Worm (Caenorhabditis elegans) whole organism, L4 larva: ENCODE measurements around the gene C33D9.13.

Experiments
- F37D6.2 ChIP-seq: sonication (generic microtip); optimal IDR thresholded peaks from 2 replicates; lab custom pipeline; 2016; ENCODE audit warnings: mild to moderate bottlenecking, missing genetic modification characterization, missing compliant biosample characterization
- F49E8.2 ChIP-seq: sonication (generic microtip); optimal IDR thresholded peaks from 2 replicates; lab custom pipeline; 2016; ENCODE audit warnings: missing compliant biosample characterization, mild to moderate bottlenecking, missing genetic modification characterization, borderline replicate concordance
- T26A8.4 ChIP-seq: fragments of 200-800 bp; sonication (Bioruptor generic); IDR thresholded peaks from 2 replicates; pipeline ENCODE4 v1.3.6; 2022; ENCODE audit warnings: missing genetic modification characterization, missing compliant biosample characterization
- Y105C5A.15 ChIP-seq: fragments of 200-800 bp; sonication (Bioruptor generic); IDR thresholded peaks from 2 replicates; pipeline ENCODE4 v1.3.6; 2022; ENCODE audit warnings: missing genetic modification characterization, missing compliant biosample characterization
- Y48G9A.11 ChIP-seq: fragments of 200-800 bp; sonication (Bioruptor generic); IDR thresholded peaks from 2 replicates; pipeline ENCODE4 v1.3.6; 2022; ENCODE audit warnings: missing genetic modification reagents, missing genetic modification characterization, missing compliant biosample characterization
- Y75B8A.6 ChIP-seq: fragments of 200-800 bp; sonication (Bioruptor generic); IDR thresholded peaks from 2 replicates; pipeline ENCODE4 v1.3.6; 2022; ENCODE audit warnings: missing genetic modification reagents, missing genetic modification characterization, missing compliant biosample characterization
- aha-1 ChIP-seq: fragments of 150-350 bp; peaks from one replicate; lab custom pipeline; 2014; ENCODE audit warnings: missing biosample characterization, missing genetic modification characterization
- attf-4 ChIP-seq: sonication (generic microtip); optimal IDR thresholded peaks from 3 replicates; lab custom pipeline; 2017; ENCODE audit warnings: missing biosample characterization, missing genetic modification characterization
- ceh-20 ChIP-seq: fragments of 200-800 bp; sonication (Bioruptor generic); IDR thresholded peaks from 2 replicates; pipeline ENCODE4 v1.3.6; 2022; ENCODE audit warnings: missing genetic modification reagents, missing genetic modification characterization, missing compliant biosample characterization
- daf-12 ChIP-seq: fragments of 150-350 bp; optimal IDR thresholded peaks from 2 replicates; lab custom pipeline; 2014; ENCODE audit warnings: missing biosample characterization, missing genetic modification reagents, missing genetic modification characterization
- daf-16 ChIP-seq, 3 experiments: sonication (generic microtip); optimal IDR thresholded peaks; 2 replicates each; lab custom pipeline; 2016 to 2017; ENCODE audit warnings: missing genetic modification characterization in 3 of 3, missing genetic modification reagents in 3 of 3, mild to moderate bottlenecking in 2 of 3, missing compliant biosample characterization in 2 of 3, missing biosample characterization in 1 of 3, moderate library complexity in 1 of 3
- dmd-8 ChIP-seq: fragments of 200-800 bp; sonication (Bioruptor generic); IDR thresholded peaks from 2 replicates; pipeline ENCODE4 v1.3.6; 2022; ENCODE audit warnings: missing genetic modification characterization, missing compliant biosample characterization
- dmd-9 ChIP-seq: fragments of 200-800 bp; sonication (Bioruptor generic); IDR thresholded peaks from 2 replicates; pipeline ENCODE4 v1.3.6; 2022; ENCODE audit warnings: missing genetic modification reagents, missing genetic modification characterization, missing compliant biosample characterization
- dpl-1 ChIP-seq: fragments of 150-350 bp; optimal IDR thresholded peaks from 2 replicates; lab custom pipeline; 2014; ENCODE audit warnings: missing biosample characterization, missing genetic modification reagents, missing genetic modification characterization
- dve-1 ChIP-seq: sonication (generic microtip); optimal IDR thresholded peaks from 2 replicates; lab custom pipeline; 2017; ENCODE audit warnings: antibody characterized with exemption, mild to moderate bottlenecking, missing genetic modification characterization, missing compliant biosample characterization; ENCODE audit not compliant: insufficient read depth
- fkh-10 ChIP-seq: fragments of 150-350 bp; optimal IDR thresholded peaks from 2 replicates; lab custom pipeline; 2014; ENCODE audit warnings: missing biosample characterization, missing genetic modification reagents, missing genetic modification characterization
- fos-1 ChIP-seq: fragments of 150-350 bp; optimal IDR thresholded peaks from 2 replicates; lab custom pipeline; 2014; ENCODE audit warnings: missing biosample characterization, missing genetic modification characterization
- gei-8 ChIP-seq: fragments of 200-800 bp; sonication (Bioruptor generic); optimal IDR thresholded peaks from 2 replicates; lab custom pipeline; 2018; ENCODE audit warnings: mild to moderate bottlenecking, missing genetic modification characterization, missing compliant biosample characterization
- hlh-11 ChIP-seq: fragments of 200-800 bp; sonication (Bioruptor generic); optimal IDR thresholded peaks from 2 replicates; lab custom pipeline; 2018; ENCODE audit warnings: mild to moderate bottlenecking, missing genetic modification characterization, missing compliant biosample characterization
- hlh-30 ChIP-seq: sonication (generic microtip); optimal IDR thresholded peaks from 2 replicates; lab custom pipeline; 2017; ENCODE audit warnings: antibody characterized with exemption, mild to moderate bottlenecking, missing genetic modification characterization, missing compliant biosample characterization; ENCODE audit not compliant: insufficient read depth
- hmg-1.1 ChIP-seq: fragments of 200-800 bp; sonication (Bioruptor generic); IDR thresholded peaks from 2 replicates; pipeline ENCODE4 v1.3.6; 2022; ENCODE audit warnings: missing genetic modification reagents, missing genetic modification characterization, missing compliant biosample characterization
- jun-1 ChIP-seq: fragments of 150-350 bp; optimal IDR thresholded peaks from 2 replicates; lab custom pipeline; 2014; ENCODE audit warnings: missing biosample characterization, missing genetic modification reagents, missing genetic modification characterization
- lin-29 ChIP-seq: fragments of 200-800 bp; sonication (Bioruptor generic); IDR thresholded peaks from 2 replicates; pipeline ENCODE4 v1.3.6; 2022; ENCODE audit warnings: missing genetic modification reagents, missing genetic modification characterization, missing compliant biosample characterization
- lin-38 ChIP-seq: fragments of 200-800 bp; sonication (Bioruptor generic); IDR thresholded peaks from 2 replicates; pipeline ENCODE4 v1.3.6; 2022; ENCODE audit warnings: missing genetic modification reagents, missing genetic modification characterization, missing compliant biosample characterization
- lin-39 ChIP-seq: fragments of 150-350 bp; optimal IDR thresholded peaks from 2 replicates; lab custom pipeline; 2014; ENCODE audit warnings: missing biosample characterization, missing genetic modification reagents, missing genetic modification characterization
- lir-3 ChIP-seq: sonication (generic microtip); optimal IDR thresholded peaks from 2 replicates; lab custom pipeline; 2016; ENCODE audit warnings: mild to moderate bottlenecking, missing genetic modification characterization, missing compliant biosample characterization
- lsy-2 ChIP-seq, 2 experiments: fragments of 150-350 bp in 1 of 2; sonication (generic microtip) in 1 of 2; optimal IDR thresholded peaks; 2 replicates each; lab custom pipeline; 2014 to 2017; ENCODE audit warnings: missing biosample characterization in 2 of 2, missing genetic modification characterization in 2 of 2
- mdl-1 ChIP-seq, 2 experiments: fragments of 150-350 bp in 1 of 2; sonication (generic microtip) in 1 of 2; optimal IDR thresholded peaks; 2 replicates each; lab custom pipeline; 2014 to 2017; ENCODE audit warnings: missing biosample characterization in 2 of 2, missing genetic modification characterization in 2 of 2
- mxl-2 ChIP-seq: fragments of 200-800 bp; sonication (Bioruptor generic); conservative IDR thresholded peaks from 2 replicates; pipeline ENCODE4 v1.3.6; 2022; ENCODE audit warnings: missing genetic modification reagents, missing genetic modification characterization, missing compliant biosample characterization
- nhr-10 ChIP-seq: fragments of 150-350 bp; optimal IDR thresholded peaks from 2 replicates; lab custom pipeline; 2014; ENCODE audit warnings: missing biosample characterization, missing genetic modification characterization
- nhr-25 ChIP-seq: sonication (generic microtip); optimal IDR thresholded peaks from 2 replicates; lab custom pipeline; 2017; ENCODE audit warnings: missing genetic modification characterization, mild to moderate bottlenecking, missing compliant biosample characterization, antibody characterized with exemption, moderate library complexity, borderline replicate concordance; ENCODE audit not compliant: insufficient read depth
- nhr-28 ChIP-seq: fragments of 150-350 bp; optimal IDR thresholded peaks from 2 replicates; lab custom pipeline; 2014; ENCODE audit warnings: missing biosample characterization, missing genetic modification characterization
- nhr-41 ChIP-seq: fragments of 200-800 bp; sonication (Bioruptor generic); IDR thresholded peaks from 2 replicates; pipeline ENCODE4 v1.3.6; 2022; ENCODE audit warnings: missing genetic modification reagents, missing genetic modification characterization, missing compliant biosample characterization
- nhr-48 ChIP-seq: sonication (generic microtip); optimal IDR thresholded peaks from 2 replicates; lab custom pipeline; 2016; ENCODE audit warnings: mild to moderate bottlenecking, missing genetic modification characterization, missing compliant biosample characterization
- nhr-6 ChIP-seq: fragments of 150-350 bp; optimal IDR thresholded peaks from 2 replicates; lab custom pipeline; 2014; ENCODE audit warnings: missing biosample characterization, missing genetic modification characterization
- nhr-76 ChIP-seq: fragments of 150-350 bp; optimal IDR thresholded peaks from 2 replicates; lab custom pipeline; 2014; ENCODE audit warnings: missing biosample characterization, missing genetic modification characterization
- nhr-77 ChIP-seq: fragments of 150-350 bp; optimal IDR thresholded peaks from 2 replicates; lab custom pipeline; 2014; ENCODE audit warnings: missing biosample characterization, missing genetic modification characterization
- pha-4 ChIP-seq, 2 experiments: fragments of 150-350 bp in 1 of 2; fragments of 200-800 bp in 1 of 2; sonication (Bioruptor generic) in 1 of 2; IDR thresholded peaks in 1 of 2; optimal IDR thresholded peaks in 1 of 2; 2 replicates each; pipeline versions ENCODE4 v1.3.6 to Lab custom; 2014 to 2022; ENCODE audit warnings: missing genetic modification characterization in 2 of 2, missing genetic modification reagents in 2 of 2, missing biosample characterization in 1 of 2, missing compliant biosample characterization in 1 of 2
- pqm-1 ChIP-seq: sonication (generic microtip); optimal IDR thresholded peaks from 2 replicates; lab custom pipeline; 2017; ENCODE audit warnings: missing biosample characterization, missing genetic modification characterization
- rbr-2 ChIP-seq: sonication (generic microtip); optimal IDR thresholded peaks from 2 replicates; lab custom pipeline; 2016; ENCODE audit warnings: missing genotype, missing genetic modification characterization, missing compliant biosample characterization
- sdz-12 ChIP-seq: fragments of 200-800 bp; sonication (Bioruptor generic); optimal IDR thresholded peaks from 2 replicates; lab custom pipeline; 2018; ENCODE audit warnings: mild to moderate bottlenecking, missing genetic modification characterization, missing compliant biosample characterization
- set-16 ChIP-seq: fragments of 200-800 bp; sonication (Bioruptor generic); IDR thresholded peaks from 2 replicates; pipeline ENCODE4 v1.3.6; 2022; ENCODE audit warnings: missing genetic modification reagents, missing genetic modification characterization, missing compliant biosample characterization
- skn-1 ChIP-seq: fragments of 150-350 bp; optimal IDR thresholded peaks from 2 replicates; lab custom pipeline; 2014; ENCODE audit warnings: missing biosample characterization, missing genetic modification characterization
- snpc-1.2 ChIP-seq: fragments of 200-800 bp; sonication (Bioruptor generic); IDR thresholded peaks from 2 replicates; pipeline ENCODE4 v1.3.6; 2022; ENCODE audit warnings: missing genetic modification reagents, missing genetic modification characterization, missing compliant biosample characterization
- tag-97 ChIP-seq: fragments of 200-800 bp; sonication (Bioruptor generic); IDR thresholded peaks from 2 replicates; pipeline ENCODE4 v1.3.6; 2022; ENCODE audit warnings: missing genetic modification characterization, missing compliant biosample characterization
- unc-39 ChIP-seq: sonication (generic microtip); optimal IDR thresholded peaks from 2 replicates; lab custom pipeline; 2017; ENCODE audit warnings: missing biosample characterization, missing genetic modification characterization
- unc-62 ChIP-seq, 3 experiments: fragments of 150-350 bp in 1 of 3; sonication (generic microtip); optimal IDR thresholded peaks in 2 of 3; peaks in 1 of 3; 1 replicate in 1 of 3; 2 replicates in 2 of 3; lab custom pipeline; 2014 to 2017; ENCODE audit warnings: missing biosample characterization in 3 of 3, missing genetic modification characterization in 3 of 3, missing genetic modification reagents in 3 of 3, missing genotype in 1 of 3
- zip-2 ChIP-seq: fragments of 150-350 bp; optimal IDR thresholded peaks from 2 replicates; lab custom pipeline; 2014; ENCODE audit warnings: missing biosample characterization, missing genetic modification characterization
- ztf-11 ChIP-seq: fragments of 150-350 bp; optimal IDR thresholded peaks from 2 replicates; lab custom pipeline; 2014; ENCODE audit warnings: missing biosample characterization, missing genetic modification characterization
- ztf-7 ChIP-seq: fragments of 150-350 bp; optimal IDR thresholded peaks from 2 replicates; lab custom pipeline; 2014; ENCODE audit warnings: missing biosample characterization, missing genetic modification characterization

The C33D9.13 gene

ce11 chrIV:8782172-8782571 lies 2.9 kb downstream of the C33D9.13 start:
- TF ChIP-seq rbr-2 (tag; lab: Kevin White, UChicago) = peak; percentile 70
- no peak for TF ChIP-seq Y75B8A.6 (GFP tag; lab: Robert Waterston, UW)
- TF ChIP-seq hlh-11 (tag; lab: Kevin White, UChicago) = peak; percentile 98
- no peak for TF ChIP-seq Y105C5A.15 (GFP tag; lab: Robert Waterston, UW)
- TF ChIP-seq attf-4 = no peak
- TF ChIP-seq lsy-2 (tag; optimal IDR thresholded peaks at IDR 0.05; lab: Kevin White, UChicago) = no peak
- no peak for TF ChIP-seq Y48G9A.11 (GFP tag; lab: Robert Waterston, UW)
- TF ChIP-seq unc-39 (tag; lab: Kevin White, UChicago) = no peak
- no peak for TF ChIP-seq T26A8.4 (GFP tag; lab: Robert Waterston, UW)
- TF ChIP-seq nhr-10 (tag; lab: Kevin White, UChicago) = no peak
- TF ChIP-seq daf-16 (GFP tag; optimal IDR thresholded peaks at IDR 0.05; lab: Kevin White, UChicago) = no peak
- TF ChIP-seq daf-16 (tag; optimal IDR thresholded peaks at IDR 0.05; lab: Kevin White, UChicago) = peak; percentile 75
- TF ChIP-seq nhr-6 (tag; lab: Kevin White, UChicago) = peak; percentile 70
- no peak for TF ChIP-seq dmd-8 (GFP tag; lab: Robert Waterston, UW)
- peak; percentile 85 for TF ChIP-seq dve-1 (tag; lab: Kevin White, UChicago)
- no peak for TF ChIP-seq gei-8
- no peak for TF ChIP-seq nhr-76 (tag; lab: Kevin White, UChicago)
- TF ChIP-seq zip-2 = no peak
- TF ChIP-seq daf-12 (tag; lab: Kevin White, UChicago) = no peak
- TF ChIP-seq tag-97 = no peak
- TF ChIP-seq lir-3 (tag; lab: Kevin White, UChicago) = no peak
- TF ChIP-seq F49E8.2 (tag; lab: Kevin White, UChicago) = no peak
- TF ChIP-seq fos-1 (tag; lab: Kevin White, UChicago) = no peak
- peak; percentile 37 for TF ChIP-seq dpl-1 (GFP tag; lab: Kevin White, UChicago)
- TF ChIP-seq lin-38 = no peak
- no peak for TF ChIP-seq lin-29 (GFP tag; lab: Robert Waterston, UW)
- TF ChIP-seq aha-1 (tag; lab: Kevin White, UChicago) = peak; percentile 94
- no peak; the same call in 1 of the 2 replicates for TF ChIP-seq hmg-1.1
- TF ChIP-seq ztf-11 (tag; lab: Kevin White, UChicago) = no peak
- TF ChIP-seq set-16 (GFP tag; lab: Robert Waterston, UW) = no peak; the same call in 1 of the 2 replicates
- TF ChIP-seq unc-62 (GFP tag; optimal IDR thresholded peaks at IDR 0.05 in 1 of 2; lab: Kevin White, UChicago) = peak in 1 of 2 experiments; percentile 98
- TF ChIP-seq unc-62 (tag; optimal IDR thresholded peaks at IDR 0.05; lab: Kevin White, UChicago) = no peak
- TF ChIP-seq skn-1 (tag; lab: Kevin White, UChicago) = no peak
- no peak for TF ChIP-seq F37D6.2
- no peak for TF ChIP-seq dmd-9 (GFP tag; lab: Robert Waterston, UW)
- TF ChIP-seq mdl-1 (tag; optimal IDR thresholded peaks at IDR 0.05; lab: Kevin White, UChicago) = peak in 1 of 2 experiments; percentile 88
- TF ChIP-seq nhr-25 (tag; lab: Kevin White, UChicago) = peak; percentile 78
- TF ChIP-seq fkh-10 = no peak
- TF ChIP-seq nhr-28 (tag; lab: Kevin White, UChicago) = peak; percentile 82
- TF ChIP-seq mxl-2 = no peak
- TF ChIP-seq lin-39 (tag; lab: Kevin White, UChicago) = no peak
- no peak for TF ChIP-seq sdz-12
- peak; percentile 91 for TF ChIP-seq hlh-30
- TF ChIP-seq jun-1 (tag; lab: Kevin White, UChicago) = peak; percentile 11
- 0 out of 2 replicates have a peak, but pooled peaks have one; percentile 32 for TF ChIP-seq ceh-20
- 0 out of 2 replicates have a peak, but pooled peaks have one; percentile 17 for TF ChIP-seq nhr-41 (GFP tag; lab: Robert Waterston, UW)
- TF ChIP-seq nhr-77 = peak; percentile 81
- no peak for TF ChIP-seq ztf-7
- TF ChIP-seq snpc-1.2 (GFP tag; lab: Robert Waterston, UW) = no peak
- TF ChIP-seq pha-4 (GFP tag; IDR thresholded peaks at IDR 0.05; lab: Robert Waterston, UW) = no peak
- peak; percentile 34 for TF ChIP-seq pha-4 (tag; optimal IDR thresholded peaks at IDR 0.05; lab: Kevin White, UChicago)
- TF ChIP-seq pqm-1 (tag; lab: Kevin White, UChicago) = peak; percentile 42
- peak; percentile 60 for TF ChIP-seq nhr-48
